Worm (Caenorhabditis elegans): ENCODE measurements around the gene clec-48.

DNA sequence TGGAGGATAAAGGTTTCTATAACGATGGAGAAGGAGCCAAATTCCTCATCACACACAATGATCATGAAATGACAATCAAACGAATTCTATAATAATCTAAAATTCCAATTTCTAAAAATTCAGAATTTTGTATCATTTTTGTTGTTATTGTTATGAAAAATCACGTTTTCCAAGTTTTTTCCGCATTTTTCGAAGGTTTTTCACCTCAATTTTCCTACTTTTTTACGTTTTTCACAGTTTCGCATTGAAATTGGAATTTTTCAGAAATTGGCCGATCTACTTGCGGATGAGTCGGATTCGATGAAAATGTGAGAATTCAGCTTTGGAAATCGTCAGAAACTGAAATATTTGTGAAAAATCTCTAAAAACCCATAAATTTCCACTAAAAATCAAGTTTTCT is 32.8 kb upstream of the clec-48 start, which contains the start of gene fbxa-210:
- no peak for TF ChIP-seq unc-62 (GFP tag; optimal IDR thresholded peaks at IDR 0.05)
- TF ChIP-seq zag-1 (tag; optimal IDR thresholded peaks at IDR 0.05): no peak
- TF ChIP-seq fkh-10 (GFP tag; optimal IDR thresholded peaks at IDR 0.05): no peak
- TF ChIP-seq egl-5 (tag; optimal IDR thresholded peaks at IDR 0.05): no peak
- no peak for TF ChIP-seq pqm-1 (tag; optimal IDR thresholded peaks at IDR 0.05)
- TF ChIP-seq unc-39 (tag; optimal IDR thresholded peaks at IDR 0.05): no peak
- no peak for TF ChIP-seq aly-2 (tag; optimal IDR thresholded peaks at IDR 0.05)
- TF ChIP-seq elt-1 (tag; optimal IDR thresholded peaks at IDR 0.05): no peak
- no peak for TF ChIP-seq nfya-1 (tag; optimal IDR thresholded peaks at IDR 0.05; ENCODE audit: insufficient read depth)
- no peak for TF ChIP-seq nhr-11 (tag; optimal IDR thresholded peaks at IDR 0.05)
- no peak for TF ChIP-seq lin-39 (tag; optimal IDR thresholded peaks at IDR 0.05)
